Worm (Caenorhabditis elegans): ENCODE measurements around the gene gfm-1.
A peak's percentile ranks its signal among the peaks of the same experiment; 100 is the strongest.
"Not testable (repeated sequence)": the region's sequence is repeated elsewhere in the genome, so short reads cannot be mapped to it uniquely, and the experiment has no call there.

Gene gfm-1

ce11 chrII:13082403-13082802 lies 34.9 kb upstream of the gfm-1 start, which contains the start of gene Y81G3A.6:
Y81G3A.6 (minus strand) TSS chrII:13082503.
- not testable (repeated sequence) for TF ChIP-seq scrt-1 (GFP tag; IDR thresholded peaks at IDR 0.05); ceh-36 (tag; optimal IDR thresholded peaks at IDR 0.05); tbx-37 (GFP tag; conservative IDR thresholded peaks at IDR 0.05)

ce11 chrII:13083752-13084214 lies 33.5 kb upstream of the gfm-1 start, which contains the start of the genes Y81G3A.1 and gcn-2:
Y81G3A.1 (minus strand) TSS chrII:13083926.
gcn-2 (plus strand) TSS chrII:13084164.
- TF ChIP-seq F13C5.2 (tag; optimal IDR thresholded peaks at IDR 0.05) = peak; percentile 38
- TF ChIP-seq sea-1 (GFP tag; conservative IDR thresholded peaks at IDR 0.05) = no peak
- no peak for TF ChIP-seq ceh-13 (GFP tag; optimal IDR thresholded peaks at IDR 0.05)
- no peak for TF ChIP-seq tra-4 (tag; optimal IDR thresholded peaks at IDR 0.05)

DNA sequence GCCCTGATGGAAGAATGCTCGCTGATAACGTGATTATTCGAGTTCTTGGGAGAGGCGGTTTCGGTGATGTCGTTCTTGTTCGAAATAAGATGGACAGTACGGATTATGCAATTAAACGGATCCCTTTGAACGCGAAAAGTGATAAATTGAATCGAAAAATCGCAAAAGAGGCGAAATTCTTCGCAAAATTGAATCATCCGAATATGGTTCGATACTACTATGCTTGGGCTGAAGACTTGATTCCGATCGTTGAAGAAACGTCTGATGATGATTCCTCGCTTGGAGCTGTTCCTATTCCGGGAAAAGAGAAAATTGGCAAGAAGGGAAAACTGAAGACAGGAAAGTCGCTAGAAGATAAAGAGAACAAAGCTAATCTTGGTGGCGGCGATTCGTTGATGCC lies 31.3 kb upstream of the gfm-1 start:
- TF ChIP-seq ceh-36 (tag; optimal IDR thresholded peaks at IDR 0.05) (no peak), flt-1 (GFP tag; IDR thresholded peaks at IDR 0.05) (no peak), ets-7 (tag; optimal IDR thresholded peaks at IDR 0.05) (no peak), ama-1 (optimal IDR thresholded peaks at IDR 0.05) (no peak), tra-4 (tag; optimal IDR thresholded peaks at IDR 0.05) (no peak), B0310.2 (tag; optimal IDR thresholded peaks at IDR 0.05) (no peak), tbx-11 (GFP tag; IDR thresholded peaks at IDR 0.05) (no peak), F13C5.2 (tag; optimal IDR thresholded peaks at IDR 0.05) (no peak), aly-1 (tag; optimal IDR thresholded peaks at IDR 0.05) (no peak), hnd-1 (tag; optimal IDR thresholded peaks at IDR 0.05) (no peak), tbx-37 (GFP tag; conservative IDR thresholded peaks at IDR 0.05) (no peak), ceh-13 (GFP tag; optimal IDR thresholded peaks at IDR 0.05) (no peak), scrt-1 (GFP tag; IDR thresholded peaks at IDR 0.05) (no peak), hmbx-1 (tag; optimal IDR thresholded peaks at IDR 0.05) (no peak), sea-1 (GFP tag; conservative IDR thresholded peaks at IDR 0.05) (no peak), hmg-4 (GFP tag; optimal IDR thresholded peaks at IDR 0.05) (no peak), pes-1 (GFP tag; IDR thresholded peaks at IDR 0.05) (no peak)

DNA sequence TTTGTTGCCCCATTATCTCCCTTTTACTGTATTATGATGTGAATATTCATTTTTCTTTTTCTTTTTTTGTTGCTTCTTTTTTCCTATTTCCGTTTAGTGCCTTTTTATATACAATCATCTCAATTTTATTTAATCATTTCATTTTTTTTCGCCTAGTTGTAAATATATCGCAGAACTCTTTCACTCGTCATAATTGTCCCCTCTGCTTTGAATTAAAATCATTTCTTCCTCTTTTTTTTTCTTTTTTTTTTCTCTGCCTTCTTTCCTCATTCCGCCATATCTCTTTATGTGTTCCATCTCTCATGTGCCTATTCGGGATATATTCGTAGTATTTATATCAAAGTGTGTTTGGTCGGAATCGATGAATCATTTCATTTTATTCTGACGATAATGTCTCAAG lies 26.2 kb upstream of the gfm-1 start, which contains the start of gene Y81G3A.4:
Y81G3A.4 (plus strand) TSS at position 301 of the 400 bp plus-strand sequence.
- TF ChIP-seq pes-1 (GFP tag; IDR thresholded peaks at IDR 0.05) = no peak
- no peak for TF ChIP-seq F13C5.2 (tag; optimal IDR thresholded peaks at IDR 0.05)
- TF ChIP-seq hmbx-1 (tag; optimal IDR thresholded peaks at IDR 0.05) = no peak
- TF ChIP-seq hnd-1 (tag; optimal IDR thresholded peaks at IDR 0.05) = no peak
- no peak for TF ChIP-seq ets-7 (tag; optimal IDR thresholded peaks at IDR 0.05)
- no peak for TF ChIP-seq ceh-13 (GFP tag; optimal IDR thresholded peaks at IDR 0.05)

DNA sequence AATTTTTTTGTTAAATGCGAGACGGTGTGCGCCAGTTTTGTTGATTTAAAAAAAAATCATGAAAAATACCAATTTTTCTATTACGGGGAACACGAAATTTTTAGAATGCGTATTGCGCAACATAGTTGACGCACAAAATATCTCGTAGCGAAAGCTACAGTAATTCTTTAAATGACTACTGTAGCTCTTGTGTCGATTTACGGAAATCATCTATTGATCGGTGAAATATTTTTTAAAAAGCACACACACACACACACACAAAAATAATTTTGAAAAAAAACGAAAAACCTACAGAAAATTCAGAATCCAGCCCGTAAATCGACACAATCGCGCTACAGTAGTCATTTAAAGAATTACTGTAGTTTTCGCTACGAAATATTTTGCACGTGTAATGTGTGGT lies 25.4 kb upstream of the gfm-1 start:
- TF ChIP-seq F13C5.2 (tag; optimal IDR thresholded peaks at IDR 0.05) = no peak
- no peak for TF ChIP-seq ceh-36 (tag; optimal IDR thresholded peaks at IDR 0.05)
- TF ChIP-seq ceh-13 (GFP tag; optimal IDR thresholded peaks at IDR 0.05) = no peak
- no peak for TF ChIP-seq ets-7 (tag; optimal IDR thresholded peaks at IDR 0.05)
- TF ChIP-seq sea-1 (GFP tag; conservative IDR thresholded peaks at IDR 0.05) = no peak
- TF ChIP-seq hmbx-1 (tag; optimal IDR thresholded peaks at IDR 0.05) = no peak
- TF ChIP-seq tbx-11 (GFP tag; IDR thresholded peaks at IDR 0.05) = no peak
- TF ChIP-seq hmg-4 (GFP tag; optimal IDR thresholded peaks at IDR 0.05) = no peak
- TF ChIP-seq pes-1 (GFP tag; IDR thresholded peaks at IDR 0.05) = no peak
- no peak for TF ChIP-seq tbx-37 (GFP tag; conservative IDR thresholded peaks at IDR 0.05)
- no peak for TF ChIP-seq B0310.2 (tag; optimal IDR thresholded peaks at IDR 0.05)
- no peak for TF ChIP-seq flt-1 (GFP tag; IDR thresholded peaks at IDR 0.05)
- TF ChIP-seq scrt-1 (GFP tag; IDR thresholded peaks at IDR 0.05) = no peak
- no peak for TF ChIP-seq tra-4 (tag; optimal IDR thresholded peaks at IDR 0.05)
- no peak for TF ChIP-seq aly-1 (tag; optimal IDR thresholded peaks at IDR 0.05)

DNA sequence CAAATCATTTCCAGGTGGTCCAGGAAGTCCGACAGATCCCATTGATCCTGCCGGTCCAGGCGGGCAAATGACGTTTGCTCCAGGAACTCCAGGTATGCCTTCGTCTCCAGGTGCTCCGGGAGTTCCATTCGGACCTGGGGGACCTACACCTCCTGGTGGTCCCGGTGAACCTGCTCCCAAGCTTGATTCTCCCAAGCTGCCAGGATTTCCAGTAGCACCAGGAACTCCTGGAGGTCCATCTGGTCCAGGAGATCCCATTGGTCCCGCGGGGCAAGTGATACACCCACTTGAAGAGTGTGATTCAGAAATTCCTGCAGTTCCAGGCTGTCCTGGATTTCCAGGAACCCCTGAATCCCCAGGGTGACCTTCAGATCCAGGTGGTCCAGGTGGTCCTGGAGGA lies 20.9 kb upstream of the gfm-1 start:
- TF ChIP-seq ets-7 (tag; optimal IDR thresholded peaks at IDR 0.05) (no peak), ceh-36 (tag; optimal IDR thresholded peaks at IDR 0.05) (no peak), ceh-13 (GFP tag; optimal IDR thresholded peaks at IDR 0.05) (no peak), tbx-11 (GFP tag; IDR thresholded peaks at IDR 0.05) (no peak), aly-1 (tag; optimal IDR thresholded peaks at IDR 0.05) (no peak), sea-1 (GFP tag; conservative IDR thresholded peaks at IDR 0.05) (no peak), B0310.2 (tag; optimal IDR thresholded peaks at IDR 0.05) (no peak), hmbx-1 (tag; optimal IDR thresholded peaks at IDR 0.05) (no peak), pes-1 (GFP tag; IDR thresholded peaks at IDR 0.05) (no peak)

DNA sequence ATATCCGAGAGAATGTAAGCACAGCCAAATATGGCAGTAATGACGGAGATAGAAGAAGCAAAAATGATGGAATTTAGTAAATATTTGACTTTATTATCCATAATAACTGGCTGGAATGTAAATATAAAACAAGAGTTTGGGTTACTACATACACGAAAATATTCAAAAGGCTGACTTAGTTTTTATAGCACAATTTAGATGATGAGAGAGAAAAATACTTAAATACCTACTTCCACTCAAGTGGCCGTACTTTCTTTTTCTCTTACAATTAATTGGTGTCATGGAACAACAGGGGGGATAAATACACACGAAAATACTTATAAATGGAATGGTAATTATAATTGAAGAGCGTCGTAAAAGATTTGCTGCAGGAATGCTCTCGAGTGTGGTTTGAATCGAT lies 19.1 kb upstream of the gfm-1 start, which contains the start of gene col-86:
col-86 (minus strand) TSS at position 101 of the 400 bp plus-strand sequence.
- no peak for TF ChIP-seq tbx-11 (GFP tag; IDR thresholded peaks at IDR 0.05)
- TF ChIP-seq hmbx-1 (tag; optimal IDR thresholded peaks at IDR 0.05) = no peak
- TF ChIP-seq ets-7 (tag; optimal IDR thresholded peaks at IDR 0.05) = no peak
- no peak for TF ChIP-seq ceh-36 (tag; optimal IDR thresholded peaks at IDR 0.05)
- no peak for TF ChIP-seq hnd-1 (tag; optimal IDR thresholded peaks at IDR 0.05)
- no peak for TF ChIP-seq pes-1 (GFP tag; IDR thresholded peaks at IDR 0.05)
- no peak for TF ChIP-seq hmg-4 (GFP tag; optimal IDR thresholded peaks at IDR 0.05)
- no peak for TF ChIP-seq sea-1 (GFP tag; conservative IDR thresholded peaks at IDR 0.05)
- no peak for TF ChIP-seq ama-1 (optimal IDR thresholded peaks at IDR 0.05)
- no peak for TF ChIP-seq F13C5.2 (tag; optimal IDR thresholded peaks at IDR 0.05)
- no peak for TF ChIP-seq scrt-1 (GFP tag; IDR thresholded peaks at IDR 0.05)
- no peak for TF ChIP-seq B0310.2 (tag; optimal IDR thresholded peaks at IDR 0.05)
- no peak for TF ChIP-seq flt-1 (GFP tag; IDR thresholded peaks at IDR 0.05)
- TF ChIP-seq aly-1 (tag; optimal IDR thresholded peaks at IDR 0.05) = no peak
- no peak for TF ChIP-seq ceh-13 (GFP tag; optimal IDR thresholded peaks at IDR 0.05)
- TF ChIP-seq tbx-37 (GFP tag; conservative IDR thresholded peaks at IDR 0.05) = no peak
- TF ChIP-seq tra-4 (tag; optimal IDR thresholded peaks at IDR 0.05) = no peak

DNA sequence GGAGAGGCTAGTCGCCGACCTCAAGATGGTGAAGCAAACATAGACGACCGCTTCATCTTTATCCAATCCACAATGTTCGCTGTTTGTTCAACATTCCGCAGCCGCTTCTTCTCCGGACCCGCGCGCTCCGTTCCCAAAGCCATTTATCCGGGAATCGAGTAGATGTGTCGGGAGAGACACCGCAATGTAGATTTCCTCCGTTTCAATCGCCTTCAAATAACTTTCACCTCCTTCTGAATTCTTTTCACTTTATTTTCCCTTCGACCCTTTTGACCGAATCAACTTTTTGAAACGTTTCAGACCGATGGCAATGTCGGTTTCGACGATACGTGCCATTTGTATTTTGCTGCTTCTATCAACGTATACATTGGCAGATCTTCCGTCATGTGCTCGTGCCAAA lies 9.6 kb upstream of the gfm-1 start, which contains the start of gene pqn-32:
pqn-32 (plus strand) TSS at position 301 of the 400 bp plus-strand sequence.
- TF ChIP-seq hmg-4 (GFP tag; optimal IDR thresholded peaks at IDR 0.05) (no peak), hnd-1 (tag; optimal IDR thresholded peaks at IDR 0.05) (no peak), hmbx-1 (tag; optimal IDR thresholded peaks at IDR 0.05) (no peak), tbx-37 (GFP tag; conservative IDR thresholded peaks at IDR 0.05) (no peak), pes-1 (GFP tag; IDR thresholded peaks at IDR 0.05) (no peak), F13C5.2 (tag; optimal IDR thresholded peaks at IDR 0.05) (no peak), ama-1 (optimal IDR thresholded peaks at IDR 0.05) (no peak), ets-7 (tag; optimal IDR thresholded peaks at IDR 0.05) (no peak), tra-4 (tag; optimal IDR thresholded peaks at IDR 0.05) (no peak), ceh-36 (tag; optimal IDR thresholded peaks at IDR 0.05) (no peak), sea-1 (GFP tag; conservative IDR thresholded peaks at IDR 0.05) (no peak), ceh-13 (GFP tag; optimal IDR thresholded peaks at IDR 0.05) (no peak), flt-1 (GFP tag; IDR thresholded peaks at IDR 0.05) (no peak), aly-1 (tag; optimal IDR thresholded peaks at IDR 0.05) (no peak), B0310.2 (tag; optimal IDR thresholded peaks at IDR 0.05) (no peak)
